Worm (Caenorhabditis elegans): Measurements from ENCODE around the gene F52F10.2.

The F52F10.2 gene

DNA sequence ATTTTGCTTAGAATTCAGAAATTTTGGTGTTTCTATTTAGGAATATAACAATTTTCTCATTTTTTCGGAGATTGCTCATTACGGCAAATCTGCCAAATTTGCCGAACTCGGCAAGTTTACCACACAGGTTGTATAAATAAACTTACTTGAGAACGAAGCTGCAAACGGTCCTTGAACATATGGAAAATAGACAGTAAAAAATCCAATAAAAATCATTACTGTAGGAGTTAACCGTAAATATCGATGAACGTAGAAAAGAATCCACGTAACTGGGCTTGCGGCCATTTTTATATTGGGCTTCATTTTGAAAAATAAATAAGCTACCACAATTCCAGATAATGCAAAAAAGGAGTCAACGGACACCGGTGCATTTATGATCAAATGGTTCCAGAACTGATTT lies 7.7 kb upstream of the F52F10.2 start:
- TF ChIP-seq tbx-2 (tag; optimal IDR thresholded peaks at IDR 0.05), result no peak
- no peak for TF ChIP-seq fkh-2 (tag; optimal IDR thresholded peaks at IDR 0.05)
- TF ChIP-seq zag-1 (tag; optimal IDR thresholded peaks at IDR 0.05), result no peak
- no peak for TF ChIP-seq lin-39 (tag; optimal IDR thresholded peaks at IDR 0.05)

- TF ChIP-seq lin-15B (tag; optimal IDR thresholded peaks at IDR 0.05), result no peak
- TF ChIP-seq pqm-1 (tag; optimal IDR thresholded peaks at IDR 0.05), result peak; percentile 40
- no peak for TF ChIP-seq R02D3.7 (tag; optimal IDR thresholded peaks at IDR 0.05)
- TF ChIP-seq unc-39 (tag; optimal IDR thresholded peaks at IDR 0.05), result no peak
Measured at ce11 chrV:1541786-1542185, 6.2 kb upstream of the F52F10.2 start, which contains the start of gene oac-31. Gene oac-31, minus strand, starts transcription at chrV:1541886.

ce11 chrV:1545694-1546093 lies 2.2 kb upstream of the F52F10.2 start, which contains the start of gene oac-32:
Gene oac-32, minus strand, starts transcription at chrV:1545783.
- no peak for TF ChIP-seq tbx-2 (tag; optimal IDR thresholded peaks at IDR 0.05)
- TF ChIP-seq fkh-2 (tag; optimal IDR thresholded peaks at IDR 0.05), result no peak
- no peak for TF ChIP-seq sea-2 (GFP tag; optimal IDR thresholded peaks at IDR 0.05)
- no peak for TF ChIP-seq pha-4 (tag; optimal IDR thresholded peaks at IDR 0.05)
- TF ChIP-seq elt-2 (tag; optimal IDR thresholded peaks at IDR 0.05), result peak; percentile 62
- TF ChIP-seq nfya-1 (tag; optimal IDR thresholded peaks at IDR 0.05; ENCODE audit: insufficient read depth), result no peak
- TF ChIP-seq nhr-43 (tag; optimal IDR thresholded peaks at IDR 0.05; ENCODE audit: poor library complexity, severe bottlenecking), result no peak
- TF ChIP-seq pqm-1 (tag; optimal IDR thresholded peaks at IDR 0.05), result peak; percentile 75

ce11 chrV:1550697-1551096 lies 2.8 kb downstream of the F52F10.2 start:
- no peak for TF ChIP-seq ZK546.5 (tag; optimal IDR thresholded peaks at IDR 0.05)
- no peak for TF ChIP-seq ztf-4 (tag; optimal IDR thresholded peaks at IDR 0.05)
- TF ChIP-seq ceh-9 (tag; optimal IDR thresholded peaks at IDR 0.05), result no peak
- TF ChIP-seq nhr-25 (tag; optimal IDR thresholded peaks at IDR 0.05), result no peak
- no peak for TF ChIP-seq nhr-77 (tag; optimal IDR thresholded peaks at IDR 0.05)
- TF ChIP-seq eor-1 (tag; optimal IDR thresholded peaks at IDR 0.05), result no peak
- TF ChIP-seq elt-3 (tag; optimal IDR thresholded peaks at IDR 0.05), result no peak
- TF ChIP-seq nhr-12 (tag; optimal IDR thresholded peaks at IDR 0.05), result no peak
- TF ChIP-seq nhr-43 (tag; optimal IDR thresholded peaks at IDR 0.05; ENCODE audit: poor library complexity, severe bottlenecking), result no peak
- TF ChIP-seq lin-15B (tag; optimal IDR thresholded peaks at IDR 0.05), result no peak
- TF ChIP-seq egl-27 (tag; optimal IDR thresholded peaks at IDR 0.05), result no peak
- no peak for TF ChIP-seq aly-2 (tag; optimal IDR thresholded peaks at IDR 0.05)
- TF ChIP-seq unc-62 (GFP tag; optimal IDR thresholded peaks at IDR 0.05), result no peak
- no peak for TF ChIP-seq unc-39 (tag; optimal IDR thresholded peaks at IDR 0.05)
- TF ChIP-seq daf-12 (tag; optimal IDR thresholded peaks at IDR 0.05), result no peak
- TF ChIP-seq ceh-82 (tag; optimal IDR thresholded peaks at IDR 0.05), result no peak
- TF ChIP-seq nhr-76 (tag; optimal IDR thresholded peaks at IDR 0.05), result no peak
- no peak for TF ChIP-seq nhr-23 (tag; optimal IDR thresholded peaks at IDR 0.05)

ce11 chrV:1551143-1551542 lies 3.2 kb downstream of the F52F10.2 start:
- TF ChIP-seq elt-1 (tag; optimal IDR thresholded peaks at IDR 0.05) (no peak), skn-1 (tag; optimal IDR thresholded peaks at IDR 0.05) (no peak), nhr-76 (tag; optimal IDR thresholded peaks at IDR 0.05) (no peak), ceh-82 (tag; optimal IDR thresholded peaks at IDR 0.05) (no peak), elt-2 (tag; optimal IDR thresholded peaks at IDR 0.05) (no peak), nhr-77 (tag; optimal IDR thresholded peaks at IDR 0.05) (no peak), ceh-16 (tag; optimal IDR thresholded peaks at IDR 0.05) (no peak)

- TF ChIP-seq lsy-12 (tag; optimal IDR thresholded peaks at IDR 0.05) (no peak), egl-5 (tag; optimal IDR thresholded peaks at IDR 0.05) (no peak), ceh-82 (tag; optimal IDR thresholded peaks at IDR 0.05) (no peak), unc-62 (GFP tag; optimal IDR thresholded peaks at IDR 0.05) (no peak), mdl-1 (tag; optimal IDR thresholded peaks at IDR 0.05) (no peak), elt-1 (tag; optimal IDR thresholded peaks at IDR 0.05) (no peak), ama-1 (optimal IDR thresholded peaks at IDR 0.05) (no peak), fos-1 (tag; optimal IDR thresholded peaks at IDR 0.05) (no peak), nhr-77 (tag; optimal IDR thresholded peaks at IDR 0.05) (no peak), eor-1 (tag; optimal IDR thresholded peaks at IDR 0.05) (no peak), nhr-237 (tag; optimal IDR thresholded peaks at IDR 0.05) (no peak), egl-27 (tag; optimal IDR thresholded peaks at IDR 0.05) (no peak)
Measured at ce11 chrV:1553004-1553403, 5.1 kb downstream of the F52F10.2 start, which contains the start of gene srsx-8. Gene srsx-8, minus strand, starts transcription at chrV:1553104.
